Fruit fly (Drosophila melanogaster) Kc167 (cell line): Measurements from ENCODE around the gene gdl-ORF39.

Experiments
- Sin3A ChIP-seq: fragments of >200 bp; optimal IDR thresholded peaks from 2 replicates; lab custom pipeline; 2018; ENCODE audit warnings: missing external identifiers
- h ChIP-seq: fragments of >200 bp; optimal IDR thresholded peaks from 3 replicates; lab custom pipeline; 2018; ENCODE audit warnings: missing external identifiers
- insv ChIP-seq: fragments of >200 bp; optimal IDR thresholded peaks from 3 replicates; lab custom pipeline; 2018; ENCODE audit warnings: missing external identifiers
- psq ChIP-seq: fragments of >200 bp; optimal IDR thresholded peaks from 2 replicates; lab custom pipeline; 2017; ENCODE audit warnings: missing external identifiers
- ttk ChIP-seq: sonication (Bioruptor generic); optimal IDR thresholded peaks from 2 replicates; lab custom pipeline; 2017; ENCODE audit warnings: missing external identifiers

- TF ChIP-seq h (lab: Kevin White, UChicago) (no peak), insv (lab: Kevin White, UChicago) (no peak), ttk (lab: Kevin White, UChicago) (no peak), Sin3A (lab: Kevin White, UChicago) (no peak), psq (no peak)
Observed at dm6 chr3L:15514814-15515495, 5.7 kb downstream of the gdl-ORF39 start.
